Worm (Caenorhabditis elegans) whole organism, mixed stage, embryonic: Measurements from ENCODE around the gene Y54G2A.41.
"Not testable (repeated sequence)": the region's sequence is repeated elsewhere in the genome, so short reads cannot be mapped to it uniquely, and the experiment has no call there.

Source experiments
- M03D4.4 ChIP-seq: sonication (generic microtip); optimal IDR thresholded peaks from 2 replicates; lab custom pipeline; 2017; ENCODE audit warnings: mild to moderate bottlenecking, missing genetic modification characterization, missing compliant biosample characterization
- bed-3 ChIP-seq: fragments of 200-800 bp; sonication (Bioruptor generic); optimal IDR thresholded peaks from 3 replicates; lab custom pipeline; 2018; ENCODE audit warnings: mild to moderate bottlenecking, missing genetic modification characterization, moderate library complexity, missing compliant biosample characterization
- blmp-1 ChIP-seq: fragments of 150-350 bp; optimal IDR thresholded peaks from 2 replicates; lab custom pipeline; 2014; ENCODE audit warnings: missing biosample characterization, missing genetic modification characterization
- ceh-39 ChIP-seq: fragments of 150-350 bp; optimal IDR thresholded peaks from 2 replicates; lab custom pipeline; 2014; ENCODE audit warnings: missing biosample characterization, missing genetic modification characterization
- ceh-43 ChIP-seq: fragments of 200-800 bp; sonication (Bioruptor generic); optimal IDR thresholded peaks from 2 replicates; lab custom pipeline; 2018; ENCODE audit warnings: mild to moderate bottlenecking, missing genetic modification characterization, moderate library complexity, missing compliant biosample characterization
- ces-1 ChIP-seq: fragments of 150-350 bp; optimal IDR thresholded peaks from 2 replicates; lab custom pipeline; 2014; ENCODE audit warnings: missing biosample characterization, missing genetic modification reagents, missing genetic modification characterization
- drap-1 ChIP-seq: fragments of 200-800 bp; sonication (Bioruptor generic); optimal IDR thresholded peaks from 3 replicates; lab custom pipeline; 2018; ENCODE audit warnings: mild to moderate bottlenecking, missing genetic modification characterization, missing compliant biosample characterization
- elt-1 ChIP-seq: sonication (generic microtip); optimal IDR thresholded peaks from 2 replicates; lab custom pipeline; 2017; ENCODE audit warnings: missing genetic modification characterization, mild to moderate bottlenecking, missing compliant biosample characterization, antibody characterized with exemption, moderate library complexity, borderline replicate concordance; ENCODE audit not compliant: insufficient read depth
- elt-3 ChIP-seq: fragments of 150-350 bp; optimal IDR thresholded peaks from 2 replicates; lab custom pipeline; 2014; ENCODE audit warnings: missing biosample characterization, missing genetic modification characterization
- ham-2 ChIP-seq: fragments of 200-800 bp; sonication (Bioruptor generic); optimal IDR thresholded peaks from 2 replicates; lab custom pipeline; 2018; ENCODE audit warnings: mild to moderate bottlenecking, missing genetic modification characterization, missing compliant biosample characterization
- hlh-1 ChIP-seq: fragments of 150-350 bp; optimal IDR thresholded peaks from 2 replicates; lab custom pipeline; 2014; ENCODE audit warnings: missing biosample characterization, missing genetic modification reagents, missing genetic modification characterization
- lin-13 ChIP-seq: fragments of 150-350 bp; optimal IDR thresholded peaks from 2 replicates; lab custom pipeline; 2014; ENCODE audit warnings: missing biosample characterization, missing genetic modification characterization
- lin-32 ChIP-seq: fragments of 200-800 bp; sonication (Bioruptor generic); optimal IDR thresholded peaks from 2 replicates; lab custom pipeline; 2018; ENCODE audit warnings: mild to moderate bottlenecking, missing genetic modification characterization, missing compliant biosample characterization
- lsy-2 ChIP-seq: fragments of 150-350 bp; optimal IDR thresholded peaks from 2 replicates; lab custom pipeline; 2014; ENCODE audit warnings: missing biosample characterization, missing genetic modification characterization
- mab-5 ChIP-seq: fragments of 150-350 bp; optimal IDR thresholded peaks from 2 replicates; lab custom pipeline; 2014; ENCODE audit warnings: missing biosample characterization, missing genetic modification characterization
- mls-2 ChIP-seq: sonication (generic microtip); optimal IDR thresholded peaks from 2 replicates; lab custom pipeline; 2016; ENCODE audit warnings: mild to moderate bottlenecking, missing genetic modification characterization, moderate library complexity, missing compliant biosample characterization
- nhr-12 ChIP-seq: fragments of 150-350 bp; optimal IDR thresholded peaks from 2 replicates; lab custom pipeline; 2014; ENCODE audit warnings: missing biosample characterization, missing genetic modification characterization
- nhr-2 ChIP-seq: fragments of 150-350 bp; optimal IDR thresholded peaks from 2 replicates; lab custom pipeline; 2014; ENCODE audit warnings: missing biosample characterization, missing genetic modification characterization
- nhr-237 ChIP-seq: fragments of 150-350 bp; optimal IDR thresholded peaks from 2 replicates; lab custom pipeline; 2014; ENCODE audit warnings: missing biosample characterization, missing genetic modification characterization
- nhr-76 ChIP-seq: sonication (generic microtip); optimal IDR thresholded peaks from 2 replicates; lab custom pipeline; 2017; ENCODE audit warnings: missing biosample characterization, missing genetic modification characterization
- pha-4 ChIP-seq: fragments of 150-350 bp; optimal IDR thresholded peaks from 2 replicates; lab custom pipeline; 2018; ENCODE audit warnings: missing biosample characterization, missing genetic modification reagents, missing genetic modification characterization
- sem-2 ChIP-seq: fragments of 200-800 bp; sonication (Bioruptor generic); optimal IDR thresholded peaks from 2 replicates; lab custom pipeline; 2018; ENCODE audit warnings: mild to moderate bottlenecking, missing genetic modification characterization, missing compliant biosample characterization
- sptf-1 ChIP-seq: sonication (generic microtip); optimal IDR thresholded peaks from 2 replicates; lab custom pipeline; 2017; ENCODE audit warnings: mild to moderate bottlenecking, missing genetic modification characterization, moderate library complexity, missing compliant biosample characterization
- tbx-8 ChIP-seq: fragments of 200-800 bp; sonication (Bioruptor generic); optimal IDR thresholded peaks from 2 replicates; lab custom pipeline; 2018; ENCODE audit warnings: mild to moderate bottlenecking, missing genetic modification characterization, moderate library complexity, missing compliant biosample characterization
- unc-120 ChIP-seq: sonication (generic microtip); optimal IDR thresholded peaks from 2 replicates; lab custom pipeline; 2017; ENCODE audit warnings: missing genetic modification characterization, missing compliant biosample characterization; ENCODE audit not compliant: poor library complexity, severe bottlenecking
- unc-62 ChIP-seq: fragments of 150-350 bp; optimal IDR thresholded peaks from 2 replicates; lab custom pipeline; 2014; ENCODE audit warnings: missing biosample characterization, missing genetic modification reagents, missing genetic modification characterization
- zip-8 ChIP-seq: fragments of 150-350 bp; optimal IDR thresholded peaks from 2 replicates; lab custom pipeline; 2014; ENCODE audit warnings: missing biosample characterization, missing genetic modification characterization
- ztf-11 ChIP-seq: fragments of 150-350 bp; optimal IDR thresholded peaks from 2 replicates; lab custom pipeline; 2014; ENCODE audit warnings: missing biosample characterization, missing genetic modification characterization

Y54G2A.41 gene

DNA sequence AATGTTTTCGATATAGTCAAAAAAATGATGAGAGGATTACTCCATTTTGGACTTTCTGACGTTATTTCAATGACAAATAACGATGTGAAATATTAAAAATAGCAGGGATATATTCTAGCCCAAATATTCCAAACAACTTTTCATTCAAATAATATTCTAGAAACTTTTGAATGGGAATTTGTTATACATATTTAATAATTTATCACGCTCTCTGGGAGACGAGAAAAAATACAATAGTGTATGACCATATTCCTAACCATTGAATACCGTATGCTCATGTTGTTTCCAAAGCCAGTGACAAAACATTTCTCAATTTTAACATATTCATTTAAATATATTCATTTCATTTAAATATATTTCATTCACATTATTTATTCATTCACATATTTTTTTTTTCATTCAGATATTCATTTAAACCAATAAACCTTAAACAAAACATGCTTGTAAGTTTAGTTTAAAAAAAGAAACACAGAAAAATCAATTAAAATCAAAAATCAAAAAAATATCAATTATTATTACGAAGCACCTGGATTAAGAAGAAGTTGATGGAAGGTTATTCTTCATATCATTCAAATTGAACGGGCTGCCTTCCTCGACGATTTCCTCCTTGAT is 42.0 kb upstream of the Y54G2A.41 start:
- TF ChIP-seq elt-1 (tag; lab: Kevin White, UChicago) (no peak), blmp-1 (no peak), ceh-43 (no peak), lsy-2 (tag; lab: Kevin White, UChicago) (no peak), lin-13 (no peak), nhr-237 (tag; lab: Kevin White, UChicago) (no peak), sptf-1 (no peak), unc-62 (GFP tag; lab: Kevin White, UChicago) (no peak), ces-1 (GFP tag; lab: Kevin White, UChicago) (no peak), bed-3 (no peak), ceh-39 (tag; lab: Kevin White, UChicago) (no peak), lin-32 (GFP tag; lab: Kevin White, UChicago) (no peak), mls-2 (tag; lab: Kevin White, UChicago) (no peak)

DNA sequence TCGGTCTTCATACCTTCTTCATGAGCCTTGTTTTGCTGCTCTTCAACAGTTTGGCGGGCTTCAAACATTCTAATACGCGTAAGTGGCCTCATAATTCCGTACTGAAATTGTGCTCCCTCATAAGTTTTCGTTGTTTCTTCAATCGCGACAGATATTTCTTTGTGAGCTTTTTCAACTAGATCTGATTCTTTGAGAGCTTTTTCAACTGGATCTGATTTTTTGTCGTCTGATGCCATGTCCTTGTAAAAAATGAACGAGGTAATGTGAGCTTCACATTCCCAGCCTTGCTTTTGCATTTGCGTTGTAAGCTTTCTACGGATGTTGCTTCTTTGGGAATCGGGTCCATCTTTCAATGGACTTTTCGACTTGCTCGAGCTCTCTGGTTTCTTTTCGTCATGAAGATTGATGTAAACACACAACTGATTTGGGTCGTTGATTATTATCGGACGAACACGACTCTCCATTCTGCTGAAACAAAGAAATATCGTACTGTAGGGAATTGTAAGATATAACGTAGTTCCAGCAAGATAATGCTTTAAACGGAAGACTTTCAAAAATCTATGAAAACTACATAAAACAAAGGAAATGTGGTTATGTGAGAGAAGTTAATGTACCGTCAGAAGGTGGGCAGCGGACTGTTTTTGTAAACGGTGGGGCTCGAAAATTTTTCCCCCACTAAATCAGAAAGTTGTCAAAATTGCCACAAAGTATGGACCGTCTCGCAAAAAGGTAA is 41.3 kb upstream of the Y54G2A.41 start, which contains the start of gene Y94H6A.10:
Y94H6A.10 (minus strand) TSS at position 464 of the 733 bp plus-strand sequence.
- no peak for TF ChIP-seq mab-5
- no peak for TF ChIP-seq lin-13
- no peak for TF ChIP-seq bed-3
- TF ChIP-seq nhr-2: no peak
- TF ChIP-seq ham-2 (GFP tag; lab: Kevin White, UChicago): no peak
- no peak for TF ChIP-seq zip-8
- TF ChIP-seq M03D4.4 (tag; lab: Kevin White, UChicago): no peak
- TF ChIP-seq ceh-43: no peak
- no peak for TF ChIP-seq elt-1 (tag; lab: Kevin White, UChicago)
- no peak for TF ChIP-seq elt-3
- no peak for TF ChIP-seq ztf-11 (tag; lab: Kevin White, UChicago)
- TF ChIP-seq unc-120 (tag; lab: Kevin White, UChicago): no peak

DNA sequence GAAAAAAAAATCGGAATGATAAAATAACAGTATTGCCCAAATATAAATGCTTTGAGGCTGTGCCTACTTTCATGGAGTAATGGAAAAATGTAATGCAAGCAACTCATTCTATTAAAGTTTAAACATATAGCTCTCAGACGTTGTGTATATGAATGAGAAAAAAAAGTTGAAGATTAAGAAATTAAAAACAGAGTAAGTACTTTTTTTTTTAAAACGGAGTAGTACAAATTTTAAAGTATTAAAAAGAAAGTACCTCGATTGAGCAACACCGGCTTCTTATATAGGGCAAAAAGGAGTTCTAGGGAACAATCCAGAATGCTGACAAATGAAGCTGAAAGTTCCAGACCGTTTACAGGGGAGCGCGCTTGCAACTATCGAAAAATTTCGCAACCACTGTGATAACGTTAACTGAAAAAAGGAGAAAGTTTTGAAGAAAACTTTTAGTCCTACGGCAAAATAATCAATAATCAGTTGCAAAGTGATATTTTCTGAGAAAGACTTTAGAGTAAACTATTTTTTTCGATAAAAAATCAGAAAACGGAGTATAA is 40.5 kb upstream of the Y54G2A.41 start:
- TF ChIP-seq nhr-12 (no peak), unc-62 (GFP tag; lab: Kevin White, UChicago) (no peak), hlh-1 (tag; lab: Kevin White, UChicago) (no peak), blmp-1 (no peak), nhr-237 (tag; lab: Kevin White, UChicago) (no peak), drap-1 (GFP tag; lab: Kevin White, UChicago) (no peak), ces-1 (GFP tag; lab: Kevin White, UChicago) (no peak), nhr-2 (no peak), ham-2 (GFP tag; lab: Kevin White, UChicago) (no peak)

DNA sequence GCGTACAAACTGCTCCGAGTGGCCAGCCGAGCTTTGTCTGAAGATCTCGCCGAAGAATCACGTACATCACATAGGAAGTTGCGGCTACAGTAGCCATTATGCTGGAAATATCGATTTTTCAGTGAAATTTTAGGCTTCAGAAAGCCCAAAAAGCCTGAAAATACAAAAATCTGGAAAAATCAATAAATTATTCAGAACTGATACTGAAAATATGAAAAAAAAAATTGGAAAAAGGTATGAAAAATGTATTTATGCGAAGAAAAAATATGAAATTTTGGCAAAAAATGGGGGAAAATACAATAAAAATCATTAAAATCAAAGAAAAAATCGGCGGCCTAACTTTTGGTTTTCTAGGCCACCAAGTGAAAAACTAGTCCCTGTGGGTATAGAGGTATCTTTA is 38.7 kb upstream of the Y54G2A.41 start, which contains the start of gene Y94H6A.12:
Y94H6A.12 (minus strand) TSS at position 101 of the 400 bp plus-strand sequence.
- no peak for TF ChIP-seq sem-2 (GFP tag; lab: Kevin White, UChicago)
- no peak for TF ChIP-seq lin-13
- TF ChIP-seq ceh-39 (tag; lab: Kevin White, UChicago): no peak
- no peak for TF ChIP-seq blmp-1
- no peak for TF ChIP-seq nhr-237 (tag; lab: Kevin White, UChicago)
- TF ChIP-seq tbx-8: no peak
- no peak for TF ChIP-seq elt-3
- TF ChIP-seq lin-32 (GFP tag; lab: Kevin White, UChicago): no peak
- no peak for TF ChIP-seq nhr-76 (tag; lab: Kevin White, UChicago)
- no peak for TF ChIP-seq nhr-12
- no peak for TF ChIP-seq mab-5
- no peak for TF ChIP-seq pha-4 (tag; lab: Kevin White, UChicago)
- TF ChIP-seq zip-8: no peak
- TF ChIP-seq ham-2 (GFP tag; lab: Kevin White, UChicago): no peak
- no peak for TF ChIP-seq unc-120 (tag; lab: Kevin White, UChicago)
- no peak for TF ChIP-seq ceh-43
- no peak for TF ChIP-seq elt-1 (tag; lab: Kevin White, UChicago)
- TF ChIP-seq lsy-2 (tag; lab: Kevin White, UChicago): no peak
- TF ChIP-seq M03D4.4 (tag; lab: Kevin White, UChicago): no peak

DNA sequence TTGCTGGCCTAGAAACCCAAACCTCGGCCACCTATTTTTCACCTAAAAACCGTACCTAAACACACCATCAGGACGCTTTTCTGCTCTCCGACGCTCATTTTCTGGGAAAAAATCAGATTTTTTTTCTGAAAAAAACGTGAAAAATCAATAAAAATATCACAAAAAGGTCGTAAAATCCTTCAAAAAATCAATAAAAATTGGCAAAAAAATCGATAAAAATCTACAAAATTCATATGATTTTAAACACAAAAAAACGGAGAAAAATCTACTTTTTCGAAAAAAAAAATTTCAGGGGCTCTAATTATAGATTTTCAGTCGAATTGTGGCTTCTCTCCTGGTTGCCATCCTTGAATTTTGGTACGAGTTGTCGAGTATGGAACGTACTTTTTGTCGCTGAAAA is 35.2 kb upstream of the Y54G2A.41 start, which contains the start of gene Y94H6A.7:
Y94H6A.7 (minus strand) TSS at position 101 of the 400 bp plus-strand sequence.
- not testable (repeated sequence) for TF ChIP-seq ztf-11 (tag; lab: Kevin White, UChicago); sptf-1; zip-8
